Worm (Caenorhabditis elegans) whole organism, late embryonic: ENCODE results near the gene spp-29.
A peak's percentile ranks its signal among the peaks of the same experiment; 100 is the strongest.

Source experiments
- C08G9.2 ChIP-seq: sonication (generic microtip); optimal IDR thresholded peaks from 2 replicates; lab custom pipeline; 2016; ENCODE audit warnings: mild to moderate bottlenecking, missing genetic modification characterization, moderate library complexity, missing compliant biosample characterization
- F13H6.1 ChIP-seq: sonication (generic microtip); optimal IDR thresholded peaks from 2 replicates; lab custom pipeline; 2016; ENCODE audit warnings: missing genetic modification characterization, missing compliant biosample characterization
- ceh-18 ChIP-seq: sonication (generic microtip); optimal IDR thresholded peaks from 2 replicates; lab custom pipeline; 2016; ENCODE audit warnings: missing genetic modification characterization, missing compliant biosample characterization
- ceh-22 ChIP-seq: sonication (generic microtip); optimal IDR thresholded peaks from 2 replicates; lab custom pipeline; 2017; ENCODE audit warnings: missing biosample characterization, missing genetic modification characterization
- ceh-30 ChIP-seq: fragments of 150-350 bp; optimal IDR thresholded peaks from 2 replicates; lab custom pipeline; 2014; ENCODE audit warnings: missing biosample characterization, missing genetic modification characterization
- ceh-45 ChIP-seq: fragments of 200-800 bp; sonication (Bioruptor generic); IDR thresholded peaks from 2 replicates; pipeline ENCODE4 v1.3.6; 2022; ENCODE audit warnings: missing genetic modification reagents, missing genetic modification characterization, missing compliant biosample characterization
- ceh-48 ChIP-seq: sonication (generic microtip); optimal IDR thresholded peaks from 2 replicates; lab custom pipeline; 2016; ENCODE audit warnings: missing genetic modification characterization, inconsistent platforms, missing compliant biosample characterization
- ceh-9 ChIP-seq: sonication (generic microtip); optimal IDR thresholded peaks from 2 replicates; lab custom pipeline; 2016; ENCODE audit warnings: mild to moderate bottlenecking, missing genetic modification characterization, inconsistent platforms, missing compliant biosample characterization
- che-1 ChIP-seq: sonication (generic microtip); optimal IDR thresholded peaks from 2 replicates; lab custom pipeline; 2016; ENCODE audit warnings: mild to moderate bottlenecking, missing genetic modification characterization, missing compliant biosample characterization
- dve-1 ChIP-seq: sonication (generic microtip); optimal IDR thresholded peaks from 2 replicates; lab custom pipeline; 2017; ENCODE audit warnings: antibody characterized with exemption, mild to moderate bottlenecking, missing genetic modification characterization, missing compliant biosample characterization
- elt-2 ChIP-seq: sonication (generic microtip); optimal IDR thresholded peaks from 2 replicates; lab custom pipeline; 2016; ENCODE audit warnings: missing genetic modification reagents, missing genetic modification characterization, missing compliant biosample characterization
- elt-4 ChIP-seq: sonication (generic microtip); optimal IDR thresholded peaks from 2 replicates; lab custom pipeline; 2016; ENCODE audit warnings: missing genetic modification characterization, missing compliant biosample characterization
- ets-4 ChIP-seq: sonication (generic microtip); optimal IDR thresholded peaks from 2 replicates; lab custom pipeline; 2016; ENCODE audit warnings: missing genetic modification characterization, missing compliant biosample characterization
- fax-1 ChIP-seq: sonication (generic microtip); optimal IDR thresholded peaks from 2 replicates; lab custom pipeline; 2016; ENCODE audit warnings: missing genotype, missing genetic modification characterization, missing compliant biosample characterization
- fkh-10 ChIP-seq: fragments of 150-350 bp; optimal IDR thresholded peaks from 2 replicates; lab custom pipeline; 2014; ENCODE audit warnings: missing biosample characterization, missing genetic modification reagents, missing genetic modification characterization
- gmeb-2 ChIP-seq: sonication (generic microtip); optimal IDR thresholded peaks from 2 replicates; lab custom pipeline; 2016; ENCODE audit warnings: missing genetic modification characterization, inconsistent platforms, missing compliant biosample characterization
- hlh-13 ChIP-seq: fragments of 200-800 bp; sonication (Bioruptor generic); optimal IDR thresholded peaks from 2 replicates; lab custom pipeline; 2018; ENCODE audit warnings: mild to moderate bottlenecking, missing genetic modification characterization, missing compliant biosample characterization
- hlh-30 ChIP-seq: sonication (generic microtip); optimal IDR thresholded peaks from 2 replicates; lab custom pipeline; 2017; ENCODE audit warnings: antibody characterized with exemption, missing genetic modification characterization, missing compliant biosample characterization; ENCODE audit not compliant: insufficient read depth
- mec-3 ChIP-seq: sonication (generic microtip); optimal IDR thresholded peaks from 2 replicates; lab custom pipeline; 2016; ENCODE audit warnings: borderline replicate concordance, missing genetic modification characterization, missing compliant biosample characterization
- nhr-232 ChIP-seq: sonication (generic microtip); optimal IDR thresholded peaks from 2 replicates; lab custom pipeline; 2016; ENCODE audit warnings: missing genetic modification characterization, missing compliant biosample characterization
- npax-4 ChIP-seq: sonication (generic microtip); optimal IDR thresholded peaks from 2 replicates; lab custom pipeline; 2016; ENCODE audit warnings: missing genetic modification characterization, missing compliant biosample characterization
- odd-2 ChIP-seq: sonication (generic microtip); optimal IDR thresholded peaks from 2 replicates; lab custom pipeline; 2017; ENCODE audit warnings: antibody characterized with exemption, mild to moderate bottlenecking, missing genetic modification characterization, missing compliant biosample characterization
- pag-3 ChIP-seq: sonication (generic microtip); optimal IDR thresholded peaks from 2 replicates; lab custom pipeline; 2016; ENCODE audit warnings: missing compliant biosample characterization, missing genetic modification characterization, borderline replicate concordance
- pat-9 ChIP-seq: fragments of 200-800 bp; sonication (Bioruptor generic); optimal IDR thresholded peaks from 2 replicates; lab custom pipeline; 2018; ENCODE audit warnings: mild to moderate bottlenecking, missing genetic modification characterization, moderate library complexity, missing compliant biosample characterization
- pqm-1 ChIP-seq: sonication (generic microtip); optimal IDR thresholded peaks from 2 replicates; lab custom pipeline; 2016; ENCODE audit warnings: missing genetic modification characterization, missing compliant biosample characterization
- pros-1 ChIP-seq: fragments of 150-350 bp; optimal IDR thresholded peaks from 2 replicates; lab custom pipeline; 2014; ENCODE audit warnings: missing biosample characterization, missing genetic modification reagents, missing genetic modification characterization
- ref-2 ChIP-seq: sonication (generic microtip); optimal IDR thresholded peaks from 2 replicates; lab custom pipeline; 2016; ENCODE audit warnings: missing genetic modification characterization, missing compliant biosample characterization
- sox-2 ChIP-seq: fragments of 200-800 bp; sonication (Bioruptor generic); IDR thresholded peaks from 2 replicates; pipeline ENCODE4 v1.3.6; 2022; ENCODE audit warnings: missing genetic modification reagents, missing genetic modification characterization, missing compliant biosample characterization
- sox-4 ChIP-seq: sonication (generic microtip); optimal IDR thresholded peaks from 2 replicates; lab custom pipeline; 2017; ENCODE audit warnings: mild to moderate bottlenecking, missing genetic modification characterization, inconsistent platforms, missing compliant biosample characterization
- tbx-7 ChIP-seq: sonication (generic microtip); optimal IDR thresholded peaks from 2 replicates; lab custom pipeline; 2016; ENCODE audit warnings: missing genotype, missing genetic modification characterization, missing compliant biosample characterization
- unc-42 ChIP-seq: sonication (generic microtip); optimal IDR thresholded peaks from 2 replicates; lab custom pipeline; 2016; ENCODE audit warnings: missing genotype, missing genetic modification characterization, missing compliant biosample characterization

spp-29 gene

ce11 chrV:17728336-17728735 is 31.7 kb upstream of the spp-29 start:
- no peak for TF ChIP-seq sox-2 (GFP tag; lab: Robert Waterston, UW)
- TF ChIP-seq dve-1 = peak; percentile 84
- TF ChIP-seq, all 69 proteins: peak for 1

ce11 chrV:17724704-17725103 is 28.1 kb upstream of the spp-29 start, which contains the start of gene fat-5:
Gene fat-5 (plus strand): TSS chrV:17725004.
- no peak for TF ChIP-seq nhr-232 (tag; lab: Kevin White, UChicago)
- TF ChIP-seq ceh-22 (tag; lab: Kevin White, UChicago) = no peak
- TF ChIP-seq ceh-48 (tag; lab: Kevin White, UChicago) = no peak
- TF ChIP-seq pros-1 (tag; lab: Kevin White, UChicago) = no peak

DNA sequence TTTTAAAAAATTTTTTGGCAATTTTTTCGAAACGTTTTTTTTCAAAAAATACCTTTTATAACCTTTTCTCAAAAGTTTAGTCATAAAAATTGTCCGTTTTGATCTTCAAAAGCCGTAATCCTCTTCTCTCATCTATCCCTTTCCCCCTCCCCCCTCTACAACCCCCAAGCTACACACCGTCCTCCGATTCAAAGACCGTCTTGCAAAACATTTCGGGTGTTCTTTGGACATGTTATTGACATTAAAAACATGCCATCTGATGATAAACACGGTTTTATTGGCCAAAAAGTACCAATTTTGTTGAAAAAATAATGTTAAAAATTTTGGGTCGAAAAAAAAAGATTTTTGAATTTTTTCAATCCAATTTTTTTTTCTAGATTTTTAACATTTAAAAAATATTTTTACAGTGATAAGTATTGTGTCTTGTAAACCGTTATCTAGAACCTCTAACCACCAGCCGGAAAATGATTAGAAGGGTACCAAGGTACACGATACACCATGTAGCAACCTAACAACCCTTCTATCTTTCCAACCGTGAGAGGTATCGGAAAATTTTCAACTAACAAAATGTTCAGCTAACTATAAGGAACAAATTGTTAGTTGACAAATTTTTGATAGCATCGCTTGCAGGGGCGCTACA is 26.6 kb upstream of the spp-29 start:
- TF ChIP-seq tbx-7 (tag; lab: Kevin White, UChicago) (no peak), ceh-45 (GFP tag; lab: Robert Waterston, UW) (no peak), fax-1 (tag; lab: Kevin White, UChicago) (no peak), elt-2 (tag; lab: Kevin White, UChicago) (peak; percentile 18), sox-4 (no peak), mec-3 (tag; lab: Kevin White, UChicago) (no peak), hlh-13 (GFP tag; lab: Kevin White, UChicago) (no peak)

DNA sequence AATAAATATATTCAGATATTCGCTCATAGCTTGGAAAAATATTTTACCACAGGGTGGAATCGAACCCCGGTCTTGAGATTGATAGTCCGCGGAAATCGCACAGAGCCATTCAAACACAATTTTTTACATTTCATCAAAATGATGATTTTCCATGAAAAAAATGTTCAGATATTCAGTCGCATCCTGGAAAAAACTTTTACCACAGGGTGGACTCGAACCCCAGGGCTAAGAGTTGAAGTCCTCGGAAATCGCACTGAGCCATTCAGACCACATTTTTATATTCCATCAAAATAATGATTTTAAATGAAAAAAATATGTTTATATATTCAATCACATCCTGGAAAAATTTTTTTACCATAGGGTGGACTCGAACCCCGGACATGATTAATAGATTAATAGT is 25.9 kb upstream of the spp-29 start:
- TF ChIP-seq ceh-9 = no peak
- no peak for TF ChIP-seq gmeb-2 (tag; lab: Kevin White, UChicago)
- no peak for TF ChIP-seq ceh-22 (tag; lab: Kevin White, UChicago)
- TF ChIP-seq mec-3 (tag; lab: Kevin White, UChicago) = no peak
- TF ChIP-seq hlh-30 (tag; lab: Kevin White, UChicago) = no peak
- no peak for TF ChIP-seq unc-42 (tag; lab: Kevin White, UChicago)
- no peak for TF ChIP-seq pros-1 (tag; lab: Kevin White, UChicago)
- TF ChIP-seq fkh-10 = no peak
- no peak for TF ChIP-seq odd-2 (tag; lab: Kevin White, UChicago)
- TF ChIP-seq che-1 = no peak
- no peak for TF ChIP-seq C08G9.2 (tag; lab: Kevin White, UChicago)
- TF ChIP-seq ceh-30 (tag; lab: Kevin White, UChicago) = no peak
- TF ChIP-seq pag-3 (tag; lab: Kevin White, UChicago) = no peak
- no peak for TF ChIP-seq F13H6.1 (tag; lab: Kevin White, UChicago)
- TF ChIP-seq pat-9 (tag; lab: Kevin White, UChicago) = no peak
- no peak for TF ChIP-seq elt-4
- no peak for TF ChIP-seq ceh-48 (tag; lab: Kevin White, UChicago)
- TF ChIP-seq npax-4 (tag; lab: Kevin White, UChicago) = no peak
- no peak for TF ChIP-seq ets-4
- TF ChIP-seq ceh-18 (tag; lab: Kevin White, UChicago) = no peak

DNA sequence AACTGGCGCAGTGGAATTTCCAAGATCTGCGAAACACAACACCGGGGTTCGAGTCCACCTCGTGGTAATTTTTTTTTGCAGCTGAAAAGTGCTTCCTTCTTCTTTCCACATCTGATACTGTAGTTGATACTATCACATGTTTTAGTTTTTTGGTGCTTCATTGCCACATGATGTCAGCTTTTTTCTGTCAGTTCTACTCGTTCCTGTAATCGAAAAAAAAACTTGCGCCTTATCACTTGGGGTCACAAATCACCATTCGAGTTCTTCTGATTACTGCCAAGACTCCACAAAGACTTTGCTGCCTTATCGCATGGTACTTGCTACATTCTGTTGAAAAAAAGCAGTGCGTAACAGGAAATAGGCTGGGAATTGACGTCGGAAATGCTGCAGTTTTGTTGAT is 25.1 kb upstream of the spp-29 start:
- no peak for TF ChIP-seq ref-2 (tag; lab: Kevin White, UChicago)
- peak; percentile 83 for TF ChIP-seq elt-2 (tag; lab: Kevin White, UChicago)
- no peak for TF ChIP-seq pqm-1 (tag; lab: Kevin White, UChicago)
- TF ChIP-seq, all 69 proteins: peak for 1

- no peak for TF ChIP-seq fkh-10
Measured at ce11 chrV:17718647-17719046, 22.0 kb upstream of the spp-29 start, which contains the start of gene str-77. Gene str-77 (plus strand): TSS chrV:17718947.
